Fruit fly (Drosophila melanogaster): ENCODE results near the gene Ir10a.

Gene Ir10a

dm6 chrX:11350505-11351327 is 39.7 kb upstream of the Ir10a start, which contains the start of gene CG1737 (continued):
- TF ChIP-seq CG1603 (tag; optimal IDR thresholded peaks at IDR 0.05), result peak; percentile 1
- no peak for TF ChIP-seq cato (GFP tag; optimal IDR thresholded peaks at IDR 0.05; ENCODE audit: borderline replicate concordance)
- TF ChIP-seq Ets65A (GFP tag), result peak; percentile 1
- TF ChIP-seq Ets97D (GFP tag; optimal IDR thresholded peaks at IDR 0.05), result no peak
- no peak for TF ChIP-seq al (GFP tag; IDR thresholded peaks at IDR 0.05)
- TF ChIP-seq CG15601 (tag; optimal IDR thresholded peaks at IDR 0.05), result no peak
- 0 out of 2 replicates have a peak, but pooled peaks have one; percentile 24 for TF ChIP-seq CG11247 (GFP tag; IDR thresholded peaks at IDR 0.05)
- no peak for TF ChIP-seq CG15073 (GFP tag; optimal IDR thresholded peaks at IDR 0.05)
- TF ChIP-seq pho (GFP tag; optimal IDR thresholded peaks at IDR 0.05), result no peak
- TF ChIP-seq CG1602 (GFP tag; optimal IDR thresholded peaks at IDR 0.05), result no peak
- TF ChIP-seq MBD-R2 (GFP tag; IDR thresholded peaks at IDR 0.05), result peak; percentile 42

dm6 chrX:11349780-11350179 is 38.8 kb upstream of the Ir10a start, which contains the start of gene NdufV3:
TSS of gene NdufV3 (plus strand) at chrX:11349998.
- TF ChIP-seq CG14667 (GFP tag; IDR thresholded peaks at IDR 0.05), result no peak
- TF ChIP-seq cas (GFP tag; IDR thresholded peaks at IDR 0.05), result no peak
- TF ChIP-seq ap (GFP tag; IDR thresholded peaks at IDR 0.05), result no peak
- TF ChIP-seq prd (optimal IDR thresholded peaks at IDR 0.05), result no peak
- TF ChIP-seq prd (GFP tag; IDR thresholded peaks at IDR 0.05), result no peak
- TF ChIP-seq CG5245 (GFP tag; optimal IDR thresholded peaks at IDR 0.05), result no peak
- no peak for TF ChIP-seq Bteb2 (GFP tag; optimal IDR thresholded peaks at IDR 0.05)
- TF ChIP-seq tin (GFP tag; optimal IDR thresholded peaks at IDR 0.05), result peak; percentile 4
- TF ChIP-seq ase (GFP tag; IDR thresholded peaks at IDR 0.05), result no peak
- TF ChIP-seq bcd (GFP tag; optimal IDR thresholded peaks at IDR 0.05), result no peak
- no peak for TF ChIP-seq CG17568 (GFP tag; optimal IDR thresholded peaks at IDR 0.05)
- no peak for TF ChIP-seq dmrt11E (tag; optimal IDR thresholded peaks at IDR 0.05)
- no peak for TF ChIP-seq dysf (GFP tag; IDR thresholded peaks at IDR 0.05)
- no peak for TF ChIP-seq CG31224 (GFP tag; IDR thresholded peaks at IDR 0.05)
- no peak for TF ChIP-seq CG11504 (tag; optimal IDR thresholded peaks at IDR 0.05)
- TF ChIP-seq chn (GFP tag; optimal IDR thresholded peaks at IDR 0.05), result peak; percentile 21
- no peak for TF ChIP-seq CG17361 (GFP tag; IDR thresholded peaks at IDR 0.05)
- no peak for TF ChIP-seq CG6254 (GFP tag; optimal IDR thresholded peaks at IDR 0.05)
- peak; percentile 67 for TF ChIP-seq Rfx (GFP tag; IDR thresholded peaks at IDR 0.05)
- no peak for TF ChIP-seq H15 (GFP tag; IDR thresholded peaks at IDR 0.05)
- no peak for TF ChIP-seq CG31365 (tag; optimal IDR thresholded peaks at IDR 0.05)
- TF ChIP-seq bigmax (GFP tag; optimal IDR thresholded peaks at IDR 0.05), result no peak
- no peak for TF ChIP-seq pita (GFP tag; optimal IDR thresholded peaks at IDR 0.05)
- TF ChIP-seq CG17612 (GFP tag; IDR thresholded peaks at IDR 0.05), result no peak
- TF ChIP-seq ara (GFP tag; IDR thresholded peaks at IDR 0.05), result no peak
- no peak for TF ChIP-seq kni (GFP tag; optimal IDR thresholded peaks at IDR 0.05)
- no peak for TF ChIP-seq da (GFP tag; optimal IDR thresholded peaks at IDR 0.05)
- no peak for TF ChIP-seq CG33557 (GFP tag; optimal IDR thresholded peaks at IDR 0.05)
- no peak for TF ChIP-seq Dll (GFP tag; IDR thresholded peaks at IDR 0.05; ENCODE audit: partially characterized antibody)
- no peak for TF ChIP-seq H2.0 (GFP tag; IDR thresholded peaks at IDR 0.05)
- no peak for TF ChIP-seq GATAe (GFP tag; conservative IDR thresholded peaks at IDR 0.05)
- TF ChIP-seq CG15269 (tag; optimal IDR thresholded peaks at IDR 0.05), result no peak
- no peak for TF ChIP-seq gcm2 (GFP tag; optimal IDR thresholded peaks at IDR 0.05)
- TF ChIP-seq Abd-B (GFP tag; optimal IDR thresholded peaks at IDR 0.05), result no peak
- TF ChIP-seq CG14710 (tag; optimal IDR thresholded peaks at IDR 0.05), result no peak
- no peak for TF ChIP-seq CG7786 (GFP tag; optimal IDR thresholded peaks at IDR 0.05)
- TF ChIP-seq nerfin-1 (tag; optimal IDR thresholded peaks at IDR 0.05), result no peak
- TF ChIP-seq trem (tag; optimal IDR thresholded peaks at IDR 0.05), result peak; percentile 4
- no peak for TF ChIP-seq Sox102F (GFP tag; optimal IDR thresholded peaks at IDR 0.05)
